Worm (Caenorhabditis elegans): ENCODE measurements around the gene col-132.

The col-132 gene

DNA sequence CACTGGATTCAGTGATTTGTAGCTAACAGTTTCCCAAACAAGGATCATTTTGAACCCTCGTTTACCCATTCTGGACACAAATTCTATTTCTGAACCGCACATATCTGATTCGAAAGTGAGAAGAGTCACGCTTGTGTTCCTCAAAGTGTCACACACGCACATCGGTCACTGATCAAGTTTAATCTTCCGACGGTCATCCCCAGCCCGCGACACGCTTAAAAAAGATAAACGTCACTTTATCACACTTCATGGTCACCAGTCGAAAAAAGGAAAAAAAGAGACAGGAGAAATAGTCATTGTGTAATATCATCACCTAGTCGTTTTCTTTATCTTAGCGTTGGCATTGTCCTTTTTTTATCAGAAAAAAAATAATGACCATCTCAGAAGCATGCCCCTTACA lies 13.2 kb downstream of the col-132 start (continued):
- TF ChIP-seq nhr-77 (tag; optimal IDR thresholded peaks at IDR 0.05) (no peak), ceh-8 (GFP tag; optimal IDR thresholded peaks at IDR 0.05) (no peak), ama-1 (optimal IDR thresholded peaks at IDR 0.05) (no peak), pag-3 (tag; optimal IDR thresholded peaks at IDR 0.05; ENCODE audit: borderline replicate concordance, insufficient read depth) (no peak), fos-1 (tag; optimal IDR thresholded peaks at IDR 0.05) (no peak), elt-2 (tag; optimal IDR thresholded peaks at IDR 0.05) (no peak), blmp-1 (tag; optimal IDR thresholded peaks at IDR 0.05) (peak; percentile 80), ztf-11 (tag; optimal IDR thresholded peaks at IDR 0.05) (no peak), efl-1 (optimal IDR thresholded peaks at IDR 0.05) (no peak), efl-1 (GFP tag; optimal IDR thresholded peaks at IDR 0.05 in 1 of 2) (no peak), hpl-2 (GFP tag; optimal IDR thresholded peaks at IDR 0.05) (no peak), unc-30 (tag; optimal IDR thresholded peaks at IDR 0.05) (no peak), unc-62 (GFP tag; optimal IDR thresholded peaks at IDR 0.05) (no peak), efl-3 (GFP tag; optimal IDR thresholded peaks at IDR 0.05) (no peak), lsy-2 (tag; optimal IDR thresholded peaks at IDR 0.05) (no peak), hlh-4 (tag; optimal IDR thresholded peaks at IDR 0.05) (no peak), nhr-84 (tag; optimal IDR thresholded peaks at IDR 0.05) (no peak), elt-3 (tag; optimal IDR thresholded peaks at IDR 0.05) (peak in 2 of 6 experiments; percentile 44 to 78), sptf-1 (tag; optimal IDR thresholded peaks at IDR 0.05) (no peak), lir-3 (tag; optimal IDR thresholded peaks at IDR 0.05; ENCODE audit: poor library complexity) (no peak), ceh-88 (GFP tag; IDR thresholded peaks at IDR 0.05) (no peak), egl-13 (tag; optimal IDR thresholded peaks at IDR 0.05) (no peak), lin-13 (GFP tag; optimal IDR thresholded peaks at IDR 0.05) (no peak), C04F5.9 (tag; optimal IDR thresholded peaks at IDR 0.05) (no peak), sox-4 (tag; optimal IDR thresholded peaks at IDR 0.05) (no peak), lin-15B (tag; optimal IDR thresholded peaks at IDR 0.05) (no peak), ztf-4 (tag; optimal IDR thresholded peaks at IDR 0.05) (no peak), tlp-1 (tag; optimal IDR thresholded peaks at IDR 0.05) (no peak), egl-27 (tag; optimal IDR thresholded peaks at IDR 0.05) (no peak), F16B12.6 (tag; optimal IDR thresholded peaks at IDR 0.05) (no peak), mab-9 (GFP tag; IDR thresholded peaks at IDR 0.05) (no peak), ces-1 (GFP tag; optimal IDR thresholded peaks at IDR 0.05) (no peak), lin-39 (tag; optimal IDR thresholded peaks at IDR 0.05) (no peak), dpl-1 (GFP tag; optimal IDR thresholded peaks at IDR 0.05) (no peak), aha-1 (tag; optimal IDR thresholded peaks at IDR 0.05) (no peak), pax-3 (tag; optimal IDR thresholded peaks at IDR 0.05) (no peak), nhr-19 (GFP tag; conservative IDR thresholded peaks at IDR 0.05) (peak; percentile 45), jun-1 (tag; optimal IDR thresholded peaks at IDR 0.05) (no peak), nhr-12 (tag; optimal IDR thresholded peaks at IDR 0.05) (no peak), isw-1 (GFP tag; IDR thresholded peaks at IDR 0.05) (no peak), irx-1 (tag; optimal IDR thresholded peaks at IDR 0.05) (no peak), ceh-90 (tag; optimal IDR thresholded peaks at IDR 0.05) (no peak), nhr-85 (tag) (peak; percentile 91), lin-14 (GFP tag; optimal IDR thresholded peaks at IDR 0.05) (peak; percentile 63), fkh-10 (GFP tag; optimal IDR thresholded peaks at IDR 0.05) (no peak), pqm-1 (tag; optimal IDR thresholded peaks at IDR 0.05) (no peak), nhr-20 (tag; optimal IDR thresholded peaks at IDR 0.05) (peak; percentile 54), snpc-4 (tag; optimal IDR thresholded peaks at IDR 0.05) (no peak), unc-130 (tag; optimal IDR thresholded peaks at IDR 0.05) (no peak), nhr-76 (tag; optimal IDR thresholded peaks at IDR 0.05) (no peak), ceh-82 (tag; optimal IDR thresholded peaks at IDR 0.05) (no peak), nhr-90 (tag; optimal IDR thresholded peaks at IDR 0.05; ENCODE audit: poor library complexity) (peak; percentile 7), fkh-4 (tag; optimal IDR thresholded peaks at IDR 0.05; ENCODE audit: borderline replicate concordance) (no peak), ets-5 (GFP tag; IDR thresholded peaks at IDR 0.05) (no peak), nhr-28 (tag; optimal IDR thresholded peaks at IDR 0.05) (no peak)
